Worm (Caenorhabditis elegans): ENCODE measurements around the gene Y42G9A.2.

Gene Y42G9A.2

DNA sequence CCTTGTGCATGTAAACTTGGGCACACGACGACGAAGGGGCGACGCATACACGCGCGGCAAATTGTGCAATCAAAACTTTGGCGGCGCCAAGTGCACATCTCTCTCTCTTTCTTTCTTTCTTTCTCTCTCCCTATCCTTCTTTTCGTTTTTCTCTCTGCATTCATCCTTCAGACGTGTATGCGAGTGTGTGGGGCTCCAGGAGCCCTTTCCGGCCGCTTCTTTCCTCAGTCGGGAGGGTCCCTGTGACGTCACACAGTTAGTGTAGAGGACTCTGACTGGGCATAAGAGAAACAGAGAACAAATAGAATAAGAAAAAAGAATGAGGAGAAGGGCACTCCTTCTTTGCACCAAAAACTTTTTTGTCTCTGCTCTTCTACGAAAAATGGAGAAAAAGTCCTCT lies 10.6 kb upstream of the Y42G9A.2 start (continued):
- TF ChIP-seq ceh-27 (GFP tag; optimal IDR thresholded peaks at IDR 0.05) = peak; percentile 52
- TF ChIP-seq mcd-1 (GFP tag; IDR thresholded peaks at IDR 0.05) = peak; percentile 17; the same call in 1 of the 2 replicates
- peak; percentile 36 for TF ChIP-seq atf-7 (tag; optimal IDR thresholded peaks at IDR 0.05)
- no peak for TF ChIP-seq fkh-3 (tag; optimal IDR thresholded peaks at IDR 0.05)
- TF ChIP-seq ztf-26 (tag; optimal IDR thresholded peaks at IDR 0.05) = no peak
- TF ChIP-seq madf-10 (tag; optimal IDR thresholded peaks at IDR 0.05) = peak; percentile 43
- no peak for TF ChIP-seq egl-44 (GFP tag; IDR thresholded peaks at IDR 0.05)
- no peak for TF ChIP-seq lir-1 (GFP tag; conservative IDR thresholded peaks at IDR 0.05)

DNA sequence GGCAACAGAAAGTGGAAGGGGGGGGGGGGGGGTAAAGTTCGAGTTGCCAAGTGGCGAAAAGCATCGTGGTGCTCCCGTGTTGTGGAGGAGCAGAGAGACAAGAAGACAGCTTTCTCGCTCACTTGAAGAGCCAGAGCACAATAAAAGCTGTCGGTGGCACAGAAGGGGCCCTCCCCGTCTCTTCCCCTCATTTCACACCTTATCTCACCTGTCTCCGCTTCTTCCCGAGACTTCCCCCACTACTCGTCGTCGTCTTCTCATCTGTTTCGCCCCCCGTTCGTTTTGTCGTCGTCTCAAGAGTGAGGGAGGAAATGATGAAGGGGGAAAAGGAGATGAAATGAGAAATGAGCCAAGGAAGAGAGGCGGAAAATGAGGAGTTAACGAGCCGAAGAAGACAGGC lies 9.5 kb upstream of the Y42G9A.2 start:
- no peak for TF ChIP-seq chd-7 (tag; optimal IDR thresholded peaks at IDR 0.05)
- TF ChIP-seq zfh-2 (GFP tag; conservative IDR thresholded peaks at IDR 0.05) = peak; percentile 90
- no peak for TF ChIP-seq Y53F4B.3 (GFP tag; IDR thresholded peaks at IDR 0.05)
- TF ChIP-seq madf-8 (GFP tag; conservative IDR thresholded peaks at IDR 0.05) = no peak
- peak; percentile 56; the same call in 1 of the 2 replicates for TF ChIP-seq egrh-3 (GFP tag; IDR thresholded peaks at IDR 0.05)
- TF ChIP-seq dox-1 (GFP tag; IDR thresholded peaks at IDR 0.05) = peak; percentile 29; the same call in 1 of the 2 replicates
- TF ChIP-seq mes-4 (tag; optimal IDR thresholded peaks at IDR 0.05) = no peak
- TF ChIP-seq somi-1 (GFP tag; optimal IDR thresholded peaks at IDR 0.05) = peak; percentile 40

DNA sequence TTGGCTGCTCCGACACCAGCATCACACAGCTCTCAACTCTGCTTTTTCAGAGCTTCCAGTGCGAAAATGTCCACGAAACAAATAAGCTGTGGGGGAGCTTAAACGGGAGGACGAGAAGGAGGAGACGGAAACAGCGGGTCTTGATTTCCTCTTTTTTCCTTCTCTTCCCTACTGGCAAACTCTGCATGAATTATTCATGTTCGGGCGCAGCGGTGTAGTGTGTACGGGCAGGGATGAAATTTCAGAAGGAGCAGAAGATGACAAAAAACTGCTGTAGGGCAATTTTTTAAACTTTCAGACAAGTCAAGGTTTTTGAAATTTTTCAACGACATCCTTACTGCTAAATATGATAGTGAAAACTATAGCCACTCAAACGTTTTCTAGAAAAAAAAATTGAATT lies 8.7 kb upstream of the Y42G9A.2 start:
- peak; percentile 20; the same call in 1 of the 2 replicates for TF ChIP-seq zfh-2 (GFP tag; conservative IDR thresholded peaks at IDR 0.05)
- no peak for TF ChIP-seq F55B11.4 (tag; optimal IDR thresholded peaks at IDR 0.05; ENCODE audit: borderline replicate concordance, insufficient read depth)

DNA sequence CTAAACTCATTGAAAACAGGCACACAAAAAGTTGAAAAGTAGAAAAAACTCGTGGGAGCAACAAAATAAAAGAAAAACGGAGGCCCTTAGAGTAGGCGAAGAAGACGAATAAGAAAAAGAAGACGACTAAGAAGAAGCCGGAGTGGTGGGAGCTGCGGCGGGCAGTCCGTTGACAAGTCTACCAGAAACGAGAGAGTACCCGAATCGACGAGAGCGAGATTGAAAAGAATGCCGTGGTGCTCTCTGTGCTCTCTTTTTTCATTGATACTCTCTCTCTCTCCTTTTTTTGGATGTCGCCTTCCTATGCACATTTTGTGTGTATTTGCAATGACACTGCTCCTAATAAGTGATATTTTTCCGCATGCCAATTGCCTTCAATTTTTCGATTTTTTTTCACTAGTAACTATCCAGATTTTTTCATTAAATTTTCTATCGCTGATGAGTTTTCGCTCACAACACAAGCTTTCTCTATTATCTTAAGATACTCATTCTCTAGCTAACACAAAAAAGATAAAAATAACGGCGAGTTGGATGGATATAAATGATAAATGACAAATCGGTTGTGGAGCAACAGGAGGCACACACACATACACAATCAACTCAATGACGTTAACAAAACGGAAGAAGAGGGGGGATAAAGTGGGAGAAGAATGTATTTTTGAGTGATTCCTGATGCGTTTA lies 7.9 kb upstream of the Y42G9A.2 start:
- peak; percentile 36 for TF ChIP-seq nhr-80 (tag; optimal IDR thresholded peaks at IDR 0.05)
- no peak for TF ChIP-seq F39B2.1 (GFP tag; IDR thresholded peaks at IDR 0.05)
- TF ChIP-seq K12H6.12 (tag; optimal IDR thresholded peaks at IDR 0.05) = peak; percentile 51
- TF ChIP-seq dpl-1 (GFP tag; optimal IDR thresholded peaks at IDR 0.05) = no peak
- peak; percentile 38; the same call in 1 of the 2 replicates for TF ChIP-seq hmg-1.2 (GFP tag; IDR thresholded peaks at IDR 0.05)
- peak; percentile 44; the same call in 1 of the 2 replicates for TF ChIP-seq zfh-2 (GFP tag; conservative IDR thresholded peaks at IDR 0.05)

DNA sequence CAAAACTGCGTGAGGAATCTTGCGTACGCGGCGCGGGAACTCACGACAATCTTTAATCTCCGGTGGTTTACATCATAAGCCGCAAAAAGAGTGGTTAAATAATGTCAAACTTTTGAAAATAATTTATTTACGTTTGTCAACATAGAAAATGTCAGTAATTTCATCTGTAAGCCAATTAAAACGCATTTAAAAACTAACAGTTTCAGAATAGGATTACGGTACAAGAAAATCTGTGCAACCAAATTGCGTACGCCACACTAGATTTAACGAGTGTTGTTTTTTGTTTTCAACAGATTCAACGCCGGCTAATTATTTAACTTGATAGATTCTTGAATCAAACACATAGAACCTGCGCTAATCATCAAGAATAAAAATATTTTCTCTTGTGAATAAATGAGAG lies 7.2 kb upstream of the Y42G9A.2 start:
- peak; percentile 92 for TF ChIP-seq athp-1 (tag; optimal IDR thresholded peaks at IDR 0.05)
- peak; percentile 24; the same call in 1 of the 2 replicates for TF ChIP-seq madf-8 (GFP tag; conservative IDR thresholded peaks at IDR 0.05)
- no peak for TF ChIP-seq nfyb-1 (GFP tag; IDR thresholded peaks at IDR 0.05)
- TF ChIP-seq pha-4 (tag; optimal IDR thresholded peaks at IDR 0.05) = no peak
- TF ChIP-seq dox-1 (GFP tag; IDR thresholded peaks at IDR 0.05) = no peak
- 0 out of 2 replicates have a peak, but pooled peaks have one; percentile 11 for TF ChIP-seq hmg-1.2 (GFP tag; IDR thresholded peaks at IDR 0.05)
- no peak for TF ChIP-seq ceh-91 (GFP tag; IDR thresholded peaks at IDR 0.05)
- peak; percentile 91 for TF ChIP-seq lsl-1 (GFP tag; optimal IDR thresholded peaks at IDR 0.05)
- TF ChIP-seq D2030.7 (GFP tag; IDR thresholded peaks at IDR 0.05) = peak; percentile 52; the same call in 1 of the 2 replicates
- no peak for TF ChIP-seq aptf-3 (GFP tag; IDR thresholded peaks at IDR 0.05)
- peak; percentile 73 for TF ChIP-seq madf-6 (GFP tag; IDR thresholded peaks at IDR 0.05)
- TF ChIP-seq him-1 (tag; optimal IDR thresholded peaks at IDR 0.05) = peak; percentile 29
- TF ChIP-seq F33H1.4 (GFP tag; IDR thresholded peaks at IDR 0.05) = peak; percentile 32; the same call in 1 of the 2 replicates
- no peak for TF ChIP-seq die-1 (tag; optimal IDR thresholded peaks at IDR 0.05)
- no peak for TF ChIP-seq B0336.3 (GFP tag; IDR thresholded peaks at IDR 0.05)
- TF ChIP-seq lir-1 (GFP tag; conservative IDR thresholded peaks at IDR 0.05) = no peak
- no peak for TF ChIP-seq ztf-3 (GFP tag; optimal IDR thresholded peaks at IDR 0.05)
- TF ChIP-seq somi-1 (GFP tag; optimal IDR thresholded peaks at IDR 0.05) = no peak
- peak; percentile 47 for TF ChIP-seq snpc-3.4 (tag; optimal IDR thresholded peaks at IDR 0.05)
- TF ChIP-seq Y67H2A.10 (GFP tag; conservative IDR thresholded peaks at IDR 0.05) = no peak
- TF ChIP-seq xnd-1 (tag; optimal IDR thresholded peaks at IDR 0.05) = peak; percentile 83
- TF ChIP-seq mes-4 (tag; optimal IDR thresholded peaks at IDR 0.05) = no peak
- no peak for TF ChIP-seq F39B2.1 (GFP tag; IDR thresholded peaks at IDR 0.05)
- TF ChIP-seq let-526 (GFP tag; IDR thresholded peaks at IDR 0.05) = no peak
- no peak for TF ChIP-seq efl-1 (GFP tag; optimal IDR thresholded peaks at IDR 0.05)

All from whole organism, young adult.